Fruit fly (Drosophila melanogaster) whole organism, embryonic: ENCODE data around the gene CG7742.

Experiments used
- Asciz ChIP-seq: fragments of 200-800 bp; sonication (Bioruptor generic); optimal IDR thresholded peaks from 2 replicates; lab custom pipeline; 2017; ENCODE audit warnings: missing biosample characterization, mild to moderate bottlenecking, missing genetic modification characterization, missing genetic modification reagents
- Blimp-1 ChIP-seq: fragments of 200-800 bp; sonication (Bioruptor generic); optimal IDR thresholded peaks from 3 replicates; lab custom pipeline; 2018; ENCODE audit warnings: missing biosample characterization, missing genetic modification characterization, mild to moderate bottlenecking, moderate library complexity, missing genetic modification reagents
- CG10321 ChIP-seq: fragments of 200-800 bp; sonication (Bioruptor generic); IDR thresholded peaks from 2 replicates; pipeline ENCODE4 v1.3.6; 2022; ENCODE audit warnings: missing biosample characterization, missing genetic modification characterization
- CG11695 ChIP-seq: fragments of 200-800 bp; sonication (Bioruptor generic); IDR thresholded peaks from 3 replicates; pipeline ENCODE4 v1.3.6; 2022; ENCODE audit warnings: missing biosample characterization, missing genetic modification characterization
- CG17912 ChIP-seq: fragments of 200-800 bp; sonication (Bioruptor generic); optimal IDR thresholded peaks from 2 replicates; lab custom pipeline; 2018; ENCODE audit warnings: missing biosample characterization, mild to moderate bottlenecking, missing genetic modification characterization
- CG2678 ChIP-seq: fragments of 200-800 bp; sonication (Bioruptor generic); optimal IDR thresholded peaks from 3 replicates; lab custom pipeline; 2019; ENCODE audit warnings: missing biosample characterization, mild to moderate bottlenecking, missing genetic modification characterization, moderate library complexity
- CG3407 ChIP-seq: fragments of 200-800 bp; sonication (Bioruptor generic); optimal IDR thresholded peaks from 2 replicates; lab custom pipeline; 2018; ENCODE audit warnings: missing biosample characterization, mild to moderate bottlenecking, missing genetic modification characterization
- CG34376 ChIP-seq: fragments of 200-800 bp; sonication (Bioruptor generic); optimal IDR thresholded peaks from 2 replicates; lab custom pipeline; 2018; ENCODE audit warnings: missing biosample characterization, mild to moderate bottlenecking, missing genetic modification characterization
- CG3847 ChIP-seq: fragments of 200-800 bp; sonication (Bioruptor generic); IDR thresholded peaks from 2 replicates; pipeline ENCODE4 v1.3.6; 2022; ENCODE audit warnings: missing biosample characterization, missing genetic modification characterization
- CG5245 ChIP-seq: fragments of 200-800 bp; sonication (Bioruptor generic); optimal IDR thresholded peaks from 3 replicates; lab custom pipeline; 2016; ENCODE audit warnings: missing biosample characterization, missing genetic modification characterization
- CG7271 ChIP-seq: fragments of 200-800 bp; sonication (Bioruptor generic); optimal IDR thresholded peaks from 2 replicates; lab custom pipeline; 2018; ENCODE audit warnings: missing biosample characterization, mild to moderate bottlenecking, missing genetic modification characterization, moderate library complexity
- CG7786 ChIP-seq: fragments of 200-800 bp; sonication (Bioruptor generic); optimal IDR thresholded peaks from 2 replicates; lab custom pipeline; 2016; ENCODE audit warnings: missing biosample characterization, missing genetic modification characterization
- CG7987 ChIP-seq: fragments of 200-800 bp; sonication (Bioruptor generic); optimal IDR thresholded peaks from 2 replicates; lab custom pipeline; 2018; ENCODE audit warnings: missing biosample characterization, mild to moderate bottlenecking, missing genetic modification characterization, moderate library complexity
- CG9215 ChIP-seq: fragments of 200-800 bp; sonication (Bioruptor generic); IDR thresholded peaks from 2 replicates; pipeline ENCODE4 v1.3.6; 2022; ENCODE audit warnings: missing biosample characterization, missing genetic modification characterization
- CrebB ChIP-seq: fragments of 200-800 bp; sonication (Bioruptor generic); optimal IDR thresholded peaks from 3 replicates; lab custom pipeline; 2018; ENCODE audit warnings: missing biosample characterization, mild to moderate bottlenecking, missing genetic modification characterization
- Fer3 ChIP-seq: fragments of 200-800 bp; sonication (Bioruptor generic); optimal IDR thresholded peaks from 2 replicates; lab custom pipeline; 2018; ENCODE audit warnings: missing biosample characterization, mild to moderate bottlenecking, missing genetic modification characterization, moderate library complexity
- Gug ChIP-seq: fragments of 200-800 bp; sonication (Bioruptor generic); IDR thresholded peaks from 4 replicates; pipeline ENCODE4 v1.3.6; 2022; ENCODE audit warnings: missing biosample characterization, missing genetic modification characterization
- Hmx ChIP-seq: fragments of 200-800 bp; sonication (Bioruptor generic); optimal IDR thresholded peaks from 2 replicates; lab custom pipeline; 2016; ENCODE audit warnings: missing biosample characterization, missing genetic modification characterization
- Hr78 ChIP-seq, 2 experiments: fragments of 200-800 bp in 1 of 2; fragments of >200 bp in 1 of 2; sonication (Bioruptor generic) in 1 of 2; optimal IDR thresholded peaks; 2 replicates each; lab custom pipeline; 2017 to 2019; ENCODE audit warnings: missing biosample characterization in 2 of 2, missing genetic modification characterization in 2 of 2, mild to moderate bottlenecking in 1 of 2, moderate library complexity in 1 of 2
- Lhr ChIP-seq: fragments of 200-800 bp; sonication (Bioruptor generic); optimal IDR thresholded peaks from 3 replicates; lab custom pipeline; 2017; ENCODE audit warnings: mild to moderate bottlenecking, missing biosample characterization, missing genetic modification reagents, missing genetic modification characterization
- MBD-R2 ChIP-seq: fragments of 200-800 bp; sonication (Bioruptor generic); IDR thresholded peaks from 2 replicates; pipeline ENCODE4 v1.3.6; 2022; ENCODE audit warnings: missing biosample characterization, missing genetic modification characterization
- MTF-1 ChIP-seq: fragments of 200-800 bp; sonication (Bioruptor generic); optimal IDR thresholded peaks from 2 replicates; lab custom pipeline; 2018; ENCODE audit warnings: missing biosample characterization, mild to moderate bottlenecking, missing genetic modification characterization, borderline replicate concordance
- NK7.1 ChIP-seq: fragments of 200-800 bp; sonication (Bioruptor generic); optimal IDR thresholded peaks from 3 replicates; lab custom pipeline; 2016; ENCODE audit warnings: missing biosample characterization, missing genetic modification characterization
- Nf-YC ChIP-seq: fragments of 200-800 bp; optimal IDR thresholded peaks from 3 replicates; lab custom pipeline; 2019; ENCODE audit warnings: missing biosample characterization, mild to moderate bottlenecking, missing genetic modification characterization, moderate library complexity
- YL-1 ChIP-seq: fragments of 200-800 bp; sonication (Bioruptor generic); optimal IDR thresholded peaks from 3 replicates; lab custom pipeline; 2017; ENCODE audit warnings: missing biosample characterization, mild to moderate bottlenecking, missing genetic modification characterization
- ase ChIP-seq: fragments of 200-800 bp; sonication (Bioruptor generic); IDR thresholded peaks from 3 replicates; pipeline ENCODE4 v1.3.6; 2022; ENCODE audit warnings: missing biosample characterization, missing genetic modification characterization
- bowl ChIP-seq: fragments of 200-800 bp; sonication (Bioruptor generic); IDR thresholded peaks from 2 replicates; pipeline ENCODE4 v1.3.6; 2022; ENCODE audit warnings: missing biosample characterization, missing genetic modification characterization
- ci ChIP-seq: fragments of 200-800 bp; sonication (Bioruptor generic); IDR thresholded peaks from 3 replicates; pipeline ENCODE4 v1.3.6; 2022; ENCODE audit warnings: missing biosample characterization, missing genetic modification characterization
- da ChIP-seq: fragments of 200-800 bp; sonication (Bioruptor generic); optimal IDR thresholded peaks from 2 replicates; lab custom pipeline; 2016; ENCODE audit warnings: missing biosample characterization, missing genetic modification characterization
- dm ChIP-seq: fragments of 200-800 bp; sonication (Bioruptor generic); optimal IDR thresholded peaks from 3 replicates; lab custom pipeline; 2016; ENCODE audit warnings: missing biosample characterization, missing genetic modification characterization
- dpn ChIP-seq, 2 experiments: fragments of 200-800 bp; sonication (Bioruptor generic); optimal IDR thresholded peaks; 3 replicates each; lab custom pipeline; 2016; ENCODE audit warnings: missing biosample characterization in 2 of 2, missing genetic modification characterization in 2 of 2
- esg ChIP-seq: fragments of 200-800 bp; sonication (Bioruptor generic); conservative IDR thresholded peaks from 2 replicates; pipeline ENCODE4 v1.3.6; 2022; ENCODE audit warnings: missing biosample characterization, missing genetic modification characterization
- fu2 ChIP-seq: fragments of 200-800 bp; sonication (Bioruptor generic); optimal IDR thresholded peaks from 2 replicates; lab custom pipeline; 2016; ENCODE audit warnings: missing biosample characterization, missing genetic modification characterization
- gfzf ChIP-seq: fragments of 200-800 bp; sonication (Bioruptor generic); optimal IDR thresholded peaks from 2 replicates; lab custom pipeline; 2016; ENCODE audit warnings: missing biosample characterization, mild to moderate bottlenecking, missing genetic modification characterization, moderate library complexity
- gro ChIP-seq: fragments of 200-800 bp; sonication (Bioruptor generic); optimal IDR thresholded peaks from 2 replicates; lab custom pipeline; 2016; ENCODE audit warnings: missing biosample characterization, missing genetic modification characterization
- gsb ChIP-seq: fragments of 200-800 bp; sonication (Bioruptor generic); IDR thresholded peaks from 2 replicates; pipeline ENCODE4 v1.3.6; 2022; ENCODE audit warnings: missing biosample characterization, missing genetic modification characterization
- ham ChIP-seq: fragments of 200-800 bp; sonication (Bioruptor generic); IDR thresholded peaks from 2 replicates; pipeline ENCODE4 v1.3.6; 2022; ENCODE audit warnings: missing biosample characterization, missing genetic modification characterization
- hbn ChIP-seq: fragments of 200-800 bp; sonication (Bioruptor generic); IDR thresholded peaks from 2 replicates; pipeline ENCODE4 v1.3.6; 2022; ENCODE audit warnings: missing biosample characterization, missing genetic modification characterization; ENCODE audit not compliant: partially characterized antibody
- klu ChIP-seq: fragments of 200-800 bp; sonication (Bioruptor generic); IDR thresholded peaks from 2 replicates; pipeline ENCODE4 v1.3.6; 2022; ENCODE audit warnings: missing biosample characterization, missing genetic modification characterization
- onecut ChIP-seq: fragments of 200-800 bp; sonication (Bioruptor generic); IDR thresholded peaks from 2 replicates; pipeline ENCODE4 v1.3.6; 2022; ENCODE audit warnings: missing biosample characterization, missing genetic modification characterization
- pita ChIP-seq: fragments of 200-800 bp; sonication (Bioruptor generic); optimal IDR thresholded peaks from 2 replicates; lab custom pipeline; 2017; ENCODE audit warnings: missing biosample characterization, mild to moderate bottlenecking, missing genetic modification characterization
- pzg ChIP-seq: fragments of 200-800 bp; sonication (Bioruptor generic); optimal IDR thresholded peaks from 3 replicates; lab custom pipeline; 2018; ENCODE audit warnings: missing biosample characterization, mild to moderate bottlenecking, missing genetic modification characterization, moderate library complexity
- stwl ChIP-seq: fragments of 200-800 bp; sonication (Bioruptor generic); optimal IDR thresholded peaks from 3 replicates; lab custom pipeline; 2018; ENCODE audit warnings: missing biosample characterization, mild to moderate bottlenecking, missing genetic modification characterization, moderate library complexity
- tap ChIP-seq: fragments of 200-800 bp; optimal IDR thresholded peaks from 3 replicates; lab custom pipeline; 2019; ENCODE audit warnings: missing biosample characterization, mild to moderate bottlenecking, missing genetic modification characterization, moderate library complexity
- tio ChIP-seq: fragments of 200-800 bp; sonication (Bioruptor generic); optimal IDR thresholded peaks from 2 replicates; lab custom pipeline; 2017; ENCODE audit warnings: missing biosample characterization, missing genetic modification characterization, inconsistent platforms
- trem ChIP-seq: fragments of 200-800 bp; optimal IDR thresholded peaks from 3 replicates; lab custom pipeline; 2019; ENCODE audit warnings: missing biosample characterization, mild to moderate bottlenecking, missing genetic modification characterization, moderate library complexity
- ttk ChIP-seq: fragments of 200-800 bp; sonication (Bioruptor generic); IDR thresholded peaks from 2 replicates; pipeline ENCODE4 v2.1.2; 2022; ENCODE audit warnings: missing biosample characterization, missing genetic modification characterization
- tup ChIP-seq: fragments of 200-800 bp; sonication (Bioruptor generic); optimal IDR thresholded peaks from 2 replicates; lab custom pipeline; 2016; ENCODE audit warnings: missing biosample characterization, mild to moderate bottlenecking, missing genetic modification characterization, moderate library complexity
- wor ChIP-seq: fragments of 200-800 bp; sonication (Bioruptor generic); IDR thresholded peaks from 2 replicates; pipeline ENCODE4 v1.3.6; 2022; ENCODE audit warnings: missing biosample characterization, missing genetic modification characterization
- zen ChIP-seq: fragments of 200-800 bp; sonication (Bioruptor generic); optimal IDR thresholded peaks from 3 replicates; lab custom pipeline; 2018; ENCODE audit warnings: missing biosample characterization, mild to moderate bottlenecking, missing genetic modification characterization, moderate library complexity

Gene CG7742

dm6 chr2L:5261223-5261984, 46.5 kb upstream of the CG7742 start (continued):
- no peak for TF ChIP-seq Hr78 (GFP tag; optimal IDR thresholded peaks at IDR 0.05; lab: Kevin White, UChicago)
- peak in 1 of 2 experiments; percentile 20 for TF ChIP-seq dpn (GFP tag; optimal IDR thresholded peaks at IDR 0.05; lab: Kevin White, UChicago)
- no peak for TF ChIP-seq ham (GFP tag; lab: Robert Waterston, UW)
- TF ChIP-seq pzg: no peak
- no peak for TF ChIP-seq tup (GFP tag; lab: Kevin White, UChicago)
- no peak for TF ChIP-seq dm (GFP tag; lab: Kevin White, UChicago)
- peak; percentile 13 for TF ChIP-seq Fer3 (tag; lab: Kevin White, UChicago)
- no peak for TF ChIP-seq onecut (GFP tag; lab: Robert Waterston, UW)
- TF ChIP-seq pita (GFP tag; lab: Kevin White, UChicago): no peak
- TF ChIP-seq gfzf (GFP tag; lab: Kevin White, UChicago): no peak
- TF ChIP-seq tap (tag; lab: Kevin White, UChicago): no peak
- TF ChIP-seq Lhr (GFP tag; lab: Kevin White, UChicago): no peak
- TF ChIP-seq CG3407: no peak
- no peak for TF ChIP-seq YL-1 (GFP tag; lab: Kevin White, UChicago)
- no peak for TF ChIP-seq Hmx (GFP tag; lab: Kevin White, UChicago)
- TF ChIP-seq CG34376 (GFP tag; lab: Kevin White, UChicago): no peak
- TF ChIP-seq ase (GFP tag; lab: Robert Waterston, UW): no peak
- no peak for TF ChIP-seq da (GFP tag; lab: Kevin White, UChicago)
- TF ChIP-seq CG17912 (GFP tag; lab: Kevin White, UChicago): no peak
- TF ChIP-seq gsb (GFP tag; lab: Robert Waterston, UW): no peak; the same call in 1 of the 2 replicates
- no peak for TF ChIP-seq CG9215 (GFP tag; lab: Robert Waterston, UW)
- TF ChIP-seq CG7786 (GFP tag; lab: Kevin White, UChicago): no peak
- TF ChIP-seq stwl: peak; percentile 19
- TF ChIP-seq hbn (GFP tag; lab: Robert Waterston, UW): no peak
- TF ChIP-seq klu (GFP tag; lab: Robert Waterston, UW): no peak
- no peak for TF ChIP-seq CG7987 (GFP tag; lab: Kevin White, UChicago)
- peak; percentile 52 for TF ChIP-seq CG2678 (tag; lab: Kevin White, UChicago)
- no peak for TF ChIP-seq NK7.1 (GFP tag; lab: Kevin White, UChicago)
- TF ChIP-seq Nf-YC (tag; lab: Kevin White, UChicago): no peak
- TF ChIP-seq zen (tag; lab: Kevin White, UChicago): no peak
- TF ChIP-seq MTF-1 (GFP tag; lab: Kevin White, UChicago): no peak
- no peak for TF ChIP-seq CG5245 (GFP tag; lab: Kevin White, UChicago)
- no peak for TF ChIP-seq esg (GFP tag; lab: Robert Waterston, UW)
- TF ChIP-seq CG7271 (tag; lab: Kevin White, UChicago): no peak
- TF ChIP-seq tio (GFP tag; lab: Kevin White, UChicago): no peak
- TF ChIP-seq MBD-R2 (GFP tag; lab: Robert Waterston, UW): no peak
- peak; percentile 71; the same call in 1 of the 3 replicates for TF ChIP-seq ci
- TF ChIP-seq gro: no peak
- no peak for TF ChIP-seq CG10321 (GFP tag; lab: Robert Waterston, UW)
- TF ChIP-seq wor (GFP tag; lab: Robert Waterston, UW): no peak
- no peak for TF ChIP-seq CG3847 (GFP tag; lab: Robert Waterston, UW)
- peak; percentile 19 for TF ChIP-seq trem
- TF ChIP-seq Blimp-1 (GFP tag; lab: Kevin White, UChicago): peak; percentile 59
- no peak for TF ChIP-seq fu2
- TF ChIP-seq ttk (GFP tag; lab: Robert Waterston, UW): no peak
- TF ChIP-seq Gug: no peak
- no peak for TF ChIP-seq CrebB (tag; lab: Kevin White, UChicago)
- TF ChIP-seq bowl (GFP tag; lab: Robert Waterston, UW): no peak
- TF ChIP-seq CG11695 (GFP tag; lab: Robert Waterston, UW): no peak
- no peak for TF ChIP-seq Asciz (GFP tag; lab: Kevin White, UChicago)
